Worm (Caenorhabditis elegans) whole organism, mixed stage, embryonic: ENCODE results near the gene ergi-3.

Experiments
- M03D4.4 ChIP-seq: sonication (generic microtip); optimal IDR thresholded peaks from 2 replicates; lab custom pipeline; 2017; ENCODE audit warnings: mild to moderate bottlenecking, missing genetic modification characterization, missing compliant biosample characterization
- bed-3 ChIP-seq: fragments of 200-800 bp; sonication (Bioruptor generic); optimal IDR thresholded peaks from 3 replicates; lab custom pipeline; 2018; ENCODE audit warnings: mild to moderate bottlenecking, missing genetic modification characterization, moderate library complexity, missing compliant biosample characterization
- blmp-1 ChIP-seq: fragments of 150-350 bp; optimal IDR thresholded peaks from 2 replicates; lab custom pipeline; 2014; ENCODE audit warnings: missing biosample characterization, missing genetic modification characterization
- ceh-39 ChIP-seq: fragments of 150-350 bp; optimal IDR thresholded peaks from 2 replicates; lab custom pipeline; 2014; ENCODE audit warnings: missing biosample characterization, missing genetic modification characterization
- ceh-43 ChIP-seq: fragments of 200-800 bp; sonication (Bioruptor generic); optimal IDR thresholded peaks from 2 replicates; lab custom pipeline; 2018; ENCODE audit warnings: mild to moderate bottlenecking, missing genetic modification characterization, moderate library complexity, missing compliant biosample characterization
- ceh-83 ChIP-seq: fragments of 200-800 bp; sonication (Bioruptor generic); optimal IDR thresholded peaks from 2 replicates; lab custom pipeline; 2018; ENCODE audit warnings: mild to moderate bottlenecking, missing genetic modification characterization, missing compliant biosample characterization
- ces-1 ChIP-seq: fragments of 150-350 bp; optimal IDR thresholded peaks from 2 replicates; lab custom pipeline; 2014; ENCODE audit warnings: missing biosample characterization, missing genetic modification reagents, missing genetic modification characterization
- cnd-1 ChIP-seq: fragments of 200-800 bp; sonication (Bioruptor generic); optimal IDR thresholded peaks from 2 replicates; lab custom pipeline; 2018; ENCODE audit warnings: mild to moderate bottlenecking, missing genetic modification characterization, missing compliant biosample characterization
- drap-1 ChIP-seq: fragments of 200-800 bp; sonication (Bioruptor generic); optimal IDR thresholded peaks from 3 replicates; lab custom pipeline; 2018; ENCODE audit warnings: mild to moderate bottlenecking, missing genetic modification characterization, missing compliant biosample characterization
- elt-1 ChIP-seq: sonication (generic microtip); optimal IDR thresholded peaks from 2 replicates; lab custom pipeline; 2017; ENCODE audit warnings: missing genetic modification characterization, mild to moderate bottlenecking, missing compliant biosample characterization, antibody characterized with exemption, moderate library complexity, borderline replicate concordance; ENCODE audit not compliant: insufficient read depth
- elt-3 ChIP-seq: fragments of 150-350 bp; optimal IDR thresholded peaks from 2 replicates; lab custom pipeline; 2014; ENCODE audit warnings: missing biosample characterization, missing genetic modification characterization
- flh-1 ChIP-seq: fragments of 200-800 bp; sonication (Bioruptor generic); optimal IDR thresholded peaks from 2 replicates; lab custom pipeline; 2018; ENCODE audit warnings: mild to moderate bottlenecking, missing genetic modification characterization, moderate library complexity, missing compliant biosample characterization
- ham-2 ChIP-seq: fragments of 200-800 bp; sonication (Bioruptor generic); optimal IDR thresholded peaks from 2 replicates; lab custom pipeline; 2018; ENCODE audit warnings: mild to moderate bottlenecking, missing genetic modification characterization, missing compliant biosample characterization
- hlh-1 ChIP-seq: fragments of 150-350 bp; optimal IDR thresholded peaks from 2 replicates; lab custom pipeline; 2014; ENCODE audit warnings: missing biosample characterization, missing genetic modification reagents, missing genetic modification characterization
- lin-13 ChIP-seq: fragments of 150-350 bp; optimal IDR thresholded peaks from 2 replicates; lab custom pipeline; 2014; ENCODE audit warnings: missing biosample characterization, missing genetic modification characterization
- lin-32 ChIP-seq: fragments of 200-800 bp; sonication (Bioruptor generic); optimal IDR thresholded peaks from 2 replicates; lab custom pipeline; 2018; ENCODE audit warnings: mild to moderate bottlenecking, missing genetic modification characterization, missing compliant biosample characterization
- lsy-2 ChIP-seq: fragments of 150-350 bp; optimal IDR thresholded peaks from 2 replicates; lab custom pipeline; 2014; ENCODE audit warnings: missing biosample characterization, missing genetic modification characterization
- mab-5 ChIP-seq: fragments of 150-350 bp; optimal IDR thresholded peaks from 2 replicates; lab custom pipeline; 2014; ENCODE audit warnings: missing biosample characterization, missing genetic modification characterization
- mep-1 ChIP-seq: fragments of 150-350 bp; optimal IDR thresholded peaks from 2 replicates; lab custom pipeline; 2017; ENCODE audit warnings: missing biosample characterization, missing genetic modification reagents, missing genetic modification characterization, inconsistent platforms
- mls-2 ChIP-seq: sonication (generic microtip); optimal IDR thresholded peaks from 2 replicates; lab custom pipeline; 2016; ENCODE audit warnings: mild to moderate bottlenecking, missing genetic modification characterization, moderate library complexity, missing compliant biosample characterization
- nhr-12 ChIP-seq: fragments of 150-350 bp; optimal IDR thresholded peaks from 2 replicates; lab custom pipeline; 2014; ENCODE audit warnings: missing biosample characterization, missing genetic modification characterization
- nhr-2 ChIP-seq: fragments of 150-350 bp; optimal IDR thresholded peaks from 2 replicates; lab custom pipeline; 2014; ENCODE audit warnings: missing biosample characterization, missing genetic modification characterization
- nhr-237 ChIP-seq: fragments of 150-350 bp; optimal IDR thresholded peaks from 2 replicates; lab custom pipeline; 2014; ENCODE audit warnings: missing biosample characterization, missing genetic modification characterization
- nhr-28 ChIP-seq: fragments of 150-350 bp; optimal IDR thresholded peaks from 2 replicates; lab custom pipeline; 2014; ENCODE audit warnings: missing biosample characterization, missing genetic modification characterization
- nhr-76 ChIP-seq: sonication (generic microtip); optimal IDR thresholded peaks from 2 replicates; lab custom pipeline; 2017; ENCODE audit warnings: missing biosample characterization, missing genetic modification characterization
- pha-4 ChIP-seq: fragments of 150-350 bp; optimal IDR thresholded peaks from 2 replicates; lab custom pipeline; 2018; ENCODE audit warnings: missing biosample characterization, missing genetic modification reagents, missing genetic modification characterization
- sem-2 ChIP-seq: fragments of 200-800 bp; sonication (Bioruptor generic); optimal IDR thresholded peaks from 2 replicates; lab custom pipeline; 2018; ENCODE audit warnings: mild to moderate bottlenecking, missing genetic modification characterization, missing compliant biosample characterization
- snpc-4 ChIP-seq: fragments of 150-350 bp; optimal IDR thresholded peaks from 2 replicates; lab custom pipeline; 2014; ENCODE audit warnings: missing biosample characterization, missing genetic modification characterization
- sptf-1 ChIP-seq: sonication (generic microtip); optimal IDR thresholded peaks from 2 replicates; lab custom pipeline; 2017; ENCODE audit warnings: mild to moderate bottlenecking, missing genetic modification characterization, moderate library complexity, missing compliant biosample characterization
- tbx-8 ChIP-seq: fragments of 200-800 bp; sonication (Bioruptor generic); optimal IDR thresholded peaks from 2 replicates; lab custom pipeline; 2018; ENCODE audit warnings: mild to moderate bottlenecking, missing genetic modification characterization, moderate library complexity, missing compliant biosample characterization
- unc-120 ChIP-seq: sonication (generic microtip); optimal IDR thresholded peaks from 2 replicates; lab custom pipeline; 2017; ENCODE audit warnings: missing genetic modification characterization, missing compliant biosample characterization; ENCODE audit not compliant: poor library complexity, severe bottlenecking
- unc-39 ChIP-seq: fragments of 150-350 bp; optimal IDR thresholded peaks from 2 replicates; lab custom pipeline; 2014; ENCODE audit warnings: missing biosample characterization, missing genetic modification characterization
- unc-62 ChIP-seq: fragments of 150-350 bp; optimal IDR thresholded peaks from 2 replicates; lab custom pipeline; 2014; ENCODE audit warnings: missing biosample characterization, missing genetic modification reagents, missing genetic modification characterization
- zip-8 ChIP-seq: fragments of 150-350 bp; optimal IDR thresholded peaks from 2 replicates; lab custom pipeline; 2014; ENCODE audit warnings: missing biosample characterization, missing genetic modification characterization
- ztf-11 ChIP-seq: fragments of 150-350 bp; optimal IDR thresholded peaks from 2 replicates; lab custom pipeline; 2014; ENCODE audit warnings: missing biosample characterization, missing genetic modification characterization

The ergi-3 gene

ce11 chrX:15610527-15611091 is 5.9 kb downstream of the ergi-3 start:
- no peak for TF ChIP-seq pha-4 (tag; lab: Kevin White, UChicago)

ce11 chrX:15609698-15610097 is 6.9 kb downstream of the ergi-3 start:
- TF ChIP-seq zip-8 (tag; lab: Kevin White, UChicago), result no peak
- TF ChIP-seq, all 35 proteins: peak for 0

- TF ChIP-seq zip-8 (tag; lab: Kevin White, UChicago), result no peak
Observed at ce11 chrX:15608593-15608992, 8.0 kb downstream of the ergi-3 start.

- TF ChIP-seq nhr-237 (tag; lab: Kevin White, UChicago) (peak; percentile 96), nhr-28 (tag; lab: Kevin White, UChicago) (peak; percentile 64), ceh-83 (GFP tag; lab: Kevin White, UChicago) (no peak), unc-62 (GFP tag; lab: Kevin White, UChicago) (peak; percentile 88), elt-3 (tag; lab: Kevin White, UChicago) (peak; percentile 87), lsy-2 (peak; percentile 25), pha-4 (tag; lab: Kevin White, UChicago) (peak; percentile 64), hlh-1 (tag; lab: Kevin White, UChicago) (peak; percentile 41), bed-3 (GFP tag; lab: Kevin White, UChicago) (no peak), ces-1 (peak; percentile 5), sptf-1 (no peak), mab-5 (tag; lab: Kevin White, UChicago) (no peak), tbx-8 (GFP tag; lab: Kevin White, UChicago) (no peak), blmp-1 (tag; lab: Kevin White, UChicago) (no peak), elt-1 (tag; lab: Kevin White, UChicago) (peak; percentile 23)
- TF ChIP-seq, all 35 proteins: peak for 9
Observed at ce11 chrX:15607498-15608019, 9.0 kb downstream of the ergi-3 start, which contains the start of gene nipi-3. TSS of gene nipi-3 (plus strand) at chrX:15607969.

- TF ChIP-seq nhr-28 (tag; lab: Kevin White, UChicago) (no peak), ham-2 (no peak), hlh-1 (tag; lab: Kevin White, UChicago) (peak; percentile 44), ceh-43 (GFP tag; lab: Kevin White, UChicago) (no peak), flh-1 (GFP tag; lab: Kevin White, UChicago) (no peak), nhr-2 (no peak), nhr-237 (tag; lab: Kevin White, UChicago) (no peak), unc-120 (tag; lab: Kevin White, UChicago) (peak; percentile 69), mab-5 (tag; lab: Kevin White, UChicago) (no peak), nhr-12 (no peak), sptf-1 (no peak), sem-2 (GFP tag; lab: Kevin White, UChicago) (no peak), unc-62 (GFP tag; lab: Kevin White, UChicago) (no peak), blmp-1 (tag; lab: Kevin White, UChicago) (peak; percentile 30), mls-2 (tag; lab: Kevin White, UChicago) (peak; percentile 51), ceh-83 (GFP tag; lab: Kevin White, UChicago) (no peak), nhr-76 (tag; lab: Kevin White, UChicago) (no peak), ceh-39 (tag; lab: Kevin White, UChicago) (peak; percentile 98), M03D4.4 (tag; lab: Kevin White, UChicago) (peak; percentile 44), ces-1 (peak; percentile 47), ztf-11 (no peak), elt-3 (tag; lab: Kevin White, UChicago) (no peak), tbx-8 (GFP tag; lab: Kevin White, UChicago) (no peak), cnd-1 (tag; lab: Kevin White, UChicago) (peak; percentile 55), unc-39 (tag; lab: Kevin White, UChicago) (no peak), mep-1 (tag; lab: Kevin White, UChicago) (peak; percentile 70), bed-3 (GFP tag; lab: Kevin White, UChicago) (no peak), drap-1 (peak; percentile 46), pha-4 (tag; lab: Kevin White, UChicago) (peak; percentile 79), lin-32 (GFP tag; lab: Kevin White, UChicago) (no peak), zip-8 (tag; lab: Kevin White, UChicago) (no peak), snpc-4 (tag; lab: Kevin White, UChicago) (no peak), lsy-2 (peak; percentile 14), elt-1 (tag; lab: Kevin White, UChicago) (no peak), lin-13 (peak; percentile 67)
Observed at ce11 chrX:15606585-15607276, 9.8 kb downstream of the ergi-3 start, which contains the start of gene rab-14. TSS of gene rab-14 (minus strand) at chrX:15606635.
